Worm (Caenorhabditis elegans) whole organism, L4 larva: ENCODE results near the gene nstp-4.

Experiments used
- Y5F2A.4 ChIP-seq: fragments of 200-800 bp; sonication (Bioruptor generic); optimal IDR thresholded peaks from 2 replicates; lab custom pipeline; 2018; ENCODE audit warnings: mild to moderate bottlenecking, missing genetic modification characterization, missing compliant biosample characterization
- ama-1 ChIP-seq: fragments of 150-350 bp; optimal IDR thresholded peaks from 2 replicates; lab custom pipeline; 2014; ENCODE audit warnings: inconsistent platforms, mixed read lengths
- ceh-62 ChIP-seq: sonication (generic microtip); optimal IDR thresholded peaks from 2 replicates; lab custom pipeline; 2017; ENCODE audit warnings: missing biosample characterization, missing genetic modification characterization
- ceh-82 ChIP-seq: sonication (generic microtip); optimal IDR thresholded peaks from 2 replicates; lab custom pipeline; 2017; ENCODE audit warnings: missing biosample characterization, missing genetic modification characterization
- egl-27 ChIP-seq: sonication (generic microtip); optimal IDR thresholded peaks from 3 replicates; lab custom pipeline; 2017; ENCODE audit warnings: missing biosample characterization, missing genetic modification reagents, missing genetic modification characterization
- egl-43 ChIP-seq: fragments of 200-800 bp; sonication (Bioruptor generic); IDR thresholded peaks from 2 replicates; pipeline ENCODE4 v1.3.6; 2022; ENCODE audit warnings: missing genetic modification reagents, missing genetic modification characterization, missing compliant biosample characterization
- fkh-10 ChIP-seq: fragments of 150-350 bp; optimal IDR thresholded peaks from 2 replicates; lab custom pipeline; 2014; ENCODE audit warnings: missing biosample characterization, missing genetic modification reagents, missing genetic modification characterization
- lin-13 ChIP-seq: fragments of 150-350 bp; optimal IDR thresholded peaks from 2 replicates; lab custom pipeline; 2014; ENCODE audit warnings: missing biosample characterization, missing genetic modification reagents, missing genetic modification characterization
- lin-39 ChIP-seq: fragments of 150-350 bp; optimal IDR thresholded peaks from 2 replicates; lab custom pipeline; 2014; ENCODE audit warnings: missing biosample characterization, missing genetic modification reagents, missing genetic modification characterization
- nhr-237 ChIP-seq: sonication (generic microtip); optimal IDR thresholded peaks from 2 replicates; lab custom pipeline; 2017; ENCODE audit warnings: missing biosample characterization, missing genetic modification characterization
- unc-130 ChIP-seq: sonication (generic microtip); optimal IDR thresholded peaks from 2 replicates; lab custom pipeline; 2016; ENCODE audit warnings: missing genetic modification reagents, missing genetic modification characterization, missing compliant biosample characterization
- unc-39 ChIP-seq: sonication (generic microtip); optimal IDR thresholded peaks from 2 replicates; lab custom pipeline; 2017; ENCODE audit warnings: missing biosample characterization, missing genetic modification characterization

- TF ChIP-seq nhr-237 (no peak), unc-39 (tag; lab: Kevin White, UChicago) (no peak), ama-1 (lab: Kevin White, UChicago) (no peak), ceh-82 (tag; lab: Kevin White, UChicago) (no peak), lin-39 (tag; lab: Kevin White, UChicago) (no peak), lin-13 (no peak), Y5F2A.4 (no peak), fkh-10 (GFP tag; lab: Kevin White, UChicago) (no peak), ceh-62 (tag; lab: Kevin White, UChicago) (no peak), egl-27 (tag; lab: Kevin White, UChicago) (no peak), unc-130 (GFP tag; lab: Kevin White, UChicago) (no peak), egl-43 (GFP tag; lab: Robert Waterston, UW) (no peak)
These were observed at the start of gene nstp-4 for ce11 chrII:388533-388932.
